Worm (Caenorhabditis elegans) whole organism, midembryonic: ENCODE data around the gene K06A4.10.

ENCODE experiments used
- flt-1 ChIP-seq: fragments of 200-800 bp; sonication (Bioruptor generic); IDR thresholded peaks from 2 replicates; pipeline ENCODE4 v1.3.6; 2022; ENCODE audit warnings: missing genetic modification characterization, missing compliant biosample characterization
- klf-2 ChIP-seq: fragments of 200-800 bp; sonication (Bioruptor generic); conservative IDR thresholded peaks from 2 replicates; pipeline ENCODE4 v1.3.6; 2022; ENCODE audit warnings: missing genetic modification reagents, missing genetic modification characterization, missing compliant biosample characterization
- med-1 ChIP-seq: sonication (generic microtip); optimal IDR thresholded peaks from 2 replicates; lab custom pipeline; 2017; ENCODE audit warnings: missing genetic modification characterization, mild to moderate bottlenecking, missing compliant biosample characterization, antibody characterized with exemption, missing genetic modification reagents; ENCODE audit not compliant: insufficient read depth
- ztf-29 ChIP-seq: fragments of 200-800 bp; sonication (Bioruptor generic); IDR thresholded peaks from 2 replicates; pipeline ENCODE4 v1.3.6; 2022; ENCODE audit warnings: missing genetic modification reagents, missing genetic modification characterization, missing compliant biosample characterization

DNA sequence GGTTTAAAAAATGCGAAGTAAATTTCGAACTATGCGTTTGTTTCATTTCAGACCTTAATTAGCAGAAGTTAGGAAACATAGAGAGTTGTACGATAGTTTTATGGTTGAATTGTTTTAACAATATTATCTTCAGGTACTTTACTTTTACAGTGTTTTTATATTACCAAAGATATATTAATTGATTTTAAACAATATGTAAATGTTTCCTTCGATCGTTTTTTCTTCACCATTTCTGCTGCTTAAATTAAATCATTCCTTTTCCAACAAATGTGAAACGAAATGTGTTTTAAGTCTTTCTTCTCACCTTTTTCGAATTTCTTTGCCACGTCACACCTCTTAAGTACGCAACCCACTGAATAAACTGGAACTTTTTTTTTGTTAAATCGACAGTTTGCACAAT lies 36.3 kb downstream of the K06A4.10 start:
- no peak for TF ChIP-seq med-1 (GFP tag; lab: Kevin White, UChicago)
- TF ChIP-seq klf-2 (GFP tag; lab: Robert Waterston, UW), result no peak
- no peak for TF ChIP-seq flt-1 (GFP tag; lab: Robert Waterston, UW)
- TF ChIP-seq ztf-29, result no peak
